Worm (Caenorhabditis elegans): Measurements from ENCODE around the gene B0303.11.
A peak's percentile ranks its signal among the peaks of the same experiment; 100 is the strongest.

B0303.11 gene

DNA sequence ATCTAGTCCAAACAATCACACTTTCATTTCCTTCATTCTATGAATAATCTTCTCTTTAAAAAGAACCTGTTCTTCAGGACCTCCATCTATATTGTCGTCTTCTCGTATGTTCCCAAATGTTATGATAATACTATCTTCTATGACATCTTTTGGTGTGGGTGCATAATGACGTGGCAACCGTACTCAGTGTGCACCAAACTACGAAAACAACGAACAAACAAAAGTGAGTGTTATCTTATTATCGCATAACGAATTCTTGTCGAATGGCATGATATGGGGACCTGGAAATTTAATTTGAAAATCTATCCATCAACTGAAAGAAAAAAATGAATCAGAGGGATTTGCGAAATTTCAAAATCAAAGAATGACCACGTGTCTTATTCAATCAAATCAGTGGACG lies 54.2 kb downstream of the B0303.11 start:
- TF ChIP-seq lir-3 (tag; optimal IDR thresholded peaks at IDR 0.05) (no peak), daf-16 (GFP tag; optimal IDR thresholded peaks at IDR 0.05) (no peak), daf-16 (tag; optimal IDR thresholded peaks at IDR 0.05) (peak; percentile 37)

ce11 chrIII:8655412-8655811 lies 54.8 kb downstream of the B0303.11 start:
- TF ChIP-seq nhr-42 (GFP tag; IDR thresholded peaks at IDR 0.05) (no peak), hlh-30 (tag; optimal IDR thresholded peaks at IDR 0.05; ENCODE audit: insufficient read depth) (peak; percentile 59), snpc-1.2 (GFP tag; IDR thresholded peaks at IDR 0.05) (no peak), ces-1 (GFP tag; optimal IDR thresholded peaks at IDR 0.05) (no peak), mxl-2 (GFP tag; conservative IDR thresholded peaks at IDR 0.05) (0 out of 2 replicates have a peak, but pooled peaks have one; percentile 41), nhr-6 (tag; optimal IDR thresholded peaks at IDR 0.05) (no peak), R02D3.7 (tag; optimal IDR thresholded peaks at IDR 0.05) (no peak), fos-1 (tag; optimal IDR thresholded peaks at IDR 0.05) (no peak), set-16 (GFP tag; IDR thresholded peaks at IDR 0.05) (no peak), F10B5.3 (tag; optimal IDR thresholded peaks at IDR 0.05) (no peak), lin-1 (GFP tag; IDR thresholded peaks at IDR 0.05) (no peak), lin-39 (tag; optimal IDR thresholded peaks at IDR 0.05) (no peak), nhr-237 (tag; optimal IDR thresholded peaks at IDR 0.05) (no peak), pha-4 (GFP tag; IDR thresholded peaks at IDR 0.05) (no peak), pha-4 (tag; optimal IDR thresholded peaks at IDR 0.05) (no peak), madf-5 (GFP tag; IDR thresholded peaks at IDR 0.05) (no peak), hif-1 (tag; optimal IDR thresholded peaks at IDR 0.05) (no peak), nhr-41 (GFP tag; IDR thresholded peaks at IDR 0.05) (no peak), tag-97 (GFP tag; IDR thresholded peaks at IDR 0.05) (no peak), F49E8.2 (tag; optimal IDR thresholded peaks at IDR 0.05; ENCODE audit: borderline replicate concordance) (no peak), jun-1 (tag; optimal IDR thresholded peaks at IDR 0.05) (no peak), unc-62 (GFP tag; optimal IDR thresholded peaks at IDR 0.05 in 1 of 2) (no peak), unc-62 (tag; optimal IDR thresholded peaks at IDR 0.05) (no peak), nhr-48 (tag; optimal IDR thresholded peaks at IDR 0.05) (peak; percentile 22), dpl-1 (GFP tag; optimal IDR thresholded peaks at IDR 0.05) (no peak), nhr-111 (GFP tag; optimal IDR thresholded peaks at IDR 0.05) (no peak), Y5F2A.4 (GFP tag; optimal IDR thresholded peaks at IDR 0.05) (no peak), snpc-4 (tag; optimal IDR thresholded peaks at IDR 0.05) (no peak), ceh-20 (GFP tag; IDR thresholded peaks at IDR 0.05) (no peak), hlh-11 (tag; optimal IDR thresholded peaks at IDR 0.05) (no peak), daf-12 (tag; optimal IDR thresholded peaks at IDR 0.05) (no peak), Y105C5A.15 (GFP tag; IDR thresholded peaks at IDR 0.05) (no peak), dve-1 (tag; optimal IDR thresholded peaks at IDR 0.05; ENCODE audit: insufficient read depth) (no peak), T20F7.1 (GFP tag; optimal IDR thresholded peaks at IDR 0.05) (peak; percentile 6), unc-39 (tag; optimal IDR thresholded peaks at IDR 0.05) (no peak), unc-130 (GFP tag; optimal IDR thresholded peaks at IDR 0.05) (no peak), lin-13 (GFP tag; optimal IDR thresholded peaks at IDR 0.05) (no peak), T26A8.4 (GFP tag; IDR thresholded peaks at IDR 0.05) (no peak), F26F4.8 (GFP tag; conservative IDR thresholded peaks at IDR 0.05) (no peak), ZK546.5 (tag; optimal IDR thresholded peaks at IDR 0.05) (no peak), dmd-6 (GFP tag; IDR thresholded peaks at IDR 0.05) (peak; percentile 30; the same call in 1 of the 2 replicates)

Measured in whole organism, L4 larva.